Fruit fly (Drosophila melanogaster) whole organism, adult: Measurements from ENCODE around the gene Ald2.

Experiments
- CG11617 ChIP-seq: fragments of 200-800 bp; sonication (Bioruptor generic); optimal IDR thresholded peaks from 2 replicates; lab custom pipeline; 2017; ENCODE audit warnings: mild to moderate bottlenecking, missing biosample characterization, missing genetic modification reagents, missing genetic modification characterization
- CG12768 ChIP-seq: fragments of 200-800 bp; sonication (Bioruptor generic); optimal IDR thresholded peaks from 2 replicates; lab custom pipeline; 2017; ENCODE audit warnings: missing biosample characterization, missing genetic modification characterization, mild to moderate bottlenecking, moderate library complexity, missing genetic modification reagents
- CG14711 ChIP-seq: fragments of 200-800 bp; sonication (Bioruptor generic); optimal IDR thresholded peaks from 2 replicates; lab custom pipeline; 2018; ENCODE audit warnings: missing biosample characterization, mild to moderate bottlenecking, missing genetic modification characterization, moderate library complexity
- CG1620 ChIP-seq: fragments of 200-800 bp; sonication (Bioruptor generic); optimal IDR thresholded peaks from 2 replicates; lab custom pipeline; 2016; ENCODE audit warnings: missing biosample characterization, missing genetic modification characterization
- CG33017 ChIP-seq: fragments of 200-800 bp; sonication (Bioruptor generic); optimal IDR thresholded peaks from 2 replicates; lab custom pipeline; 2018; ENCODE audit warnings: missing biosample characterization, mild to moderate bottlenecking, missing genetic modification characterization, moderate library complexity
- CG5204 ChIP-seq: fragments of 200-800 bp; sonication (Bioruptor generic); optimal IDR thresholded peaks from 2 replicates; lab custom pipeline; 2016; ENCODE audit warnings: missing biosample characterization, missing genetic modification characterization
- CG7045 ChIP-seq: fragments of 200-800 bp; sonication (Bioruptor generic); optimal IDR thresholded peaks from 2 replicates; lab custom pipeline; 2017; ENCODE audit warnings: missing biosample characterization, mild to moderate bottlenecking, missing genetic modification characterization
- CG7101 ChIP-seq: fragments of 200-800 bp; sonication (Bioruptor generic); optimal IDR thresholded peaks from 2 replicates; lab custom pipeline; 2018; ENCODE audit warnings: missing biosample characterization, mild to moderate bottlenecking, missing genetic modification characterization, moderate library complexity
- Clk ChIP-seq: fragments of 200-800 bp; sonication (Bioruptor generic); optimal IDR thresholded peaks from 2 replicates; lab custom pipeline; 2017; ENCODE audit warnings: missing biosample characterization, missing genetic modification characterization
- Crg-1 ChIP-seq: fragments of 200-800 bp; sonication (Bioruptor generic); optimal IDR thresholded peaks from 2 replicates; lab custom pipeline; 2016; ENCODE audit warnings: missing biosample characterization, missing genetic modification characterization
- Hr96 ChIP-seq: fragments of 200-800 bp; sonication (Bioruptor generic); optimal IDR thresholded peaks from 2 replicates; lab custom pipeline; 2016; ENCODE audit warnings: missing biosample characterization, missing genetic modification characterization
- Mnt ChIP-seq: fragments of 200-800 bp; sonication (Bioruptor generic); optimal IDR thresholded peaks from 2 replicates; lab custom pipeline; 2016; ENCODE audit warnings: missing biosample characterization, mild to moderate bottlenecking, missing genetic modification characterization
- bab1 ChIP-seq: fragments of 200-800 bp; sonication (Bioruptor generic); optimal IDR thresholded peaks from 3 replicates; lab custom pipeline; 2019; ENCODE audit warnings: missing biosample characterization, mild to moderate bottlenecking, missing genetic modification characterization, moderate library complexity
- cic ChIP-seq: fragments of 200-800 bp; sonication (Bioruptor generic); optimal IDR thresholded peaks from 2 replicates; lab custom pipeline; 2017; ENCODE audit warnings: missing biosample characterization, mild to moderate bottlenecking, missing genetic modification characterization, moderate library complexity
- cnc ChIP-seq, 2 experiments: fragments of >200 bp; optimal IDR thresholded peaks; 2 replicates each; lab custom pipeline; 2017
- kay ChIP-seq: fragments of 200-800 bp; sonication (Bioruptor generic); peaks from one replicate; lab custom pipeline; 2016; ENCODE audit warnings: missing biosample characterization, missing genetic modification characterization, borderline replicate concordance
- ovo ChIP-seq: fragments of 200-800 bp; sonication (Bioruptor generic); optimal IDR thresholded peaks from 2 replicates; lab custom pipeline; 2016; ENCODE audit warnings: missing biosample characterization, missing genetic modification characterization
- pad ChIP-seq: fragments of 200-800 bp; sonication (Bioruptor generic); optimal IDR thresholded peaks from 3 replicates; lab custom pipeline; 2017; ENCODE audit warnings: missing biosample characterization, missing genetic modification characterization, mild to moderate bottlenecking, moderate library complexity, missing genetic modification reagents
- tj ChIP-seq: fragments of 200-800 bp; sonication (Bioruptor generic); optimal IDR thresholded peaks from 3 replicates; lab custom pipeline; 2017; ENCODE audit warnings: missing biosample characterization, mild to moderate bottlenecking, missing genetic modification characterization, moderate library complexity
- toe ChIP-seq: fragments of 200-800 bp; sonication (Bioruptor generic); optimal IDR thresholded peaks from 2 replicates; lab custom pipeline; 2016; ENCODE audit warnings: missing biosample characterization, missing genetic modification characterization

The Ald2 gene

DNA sequence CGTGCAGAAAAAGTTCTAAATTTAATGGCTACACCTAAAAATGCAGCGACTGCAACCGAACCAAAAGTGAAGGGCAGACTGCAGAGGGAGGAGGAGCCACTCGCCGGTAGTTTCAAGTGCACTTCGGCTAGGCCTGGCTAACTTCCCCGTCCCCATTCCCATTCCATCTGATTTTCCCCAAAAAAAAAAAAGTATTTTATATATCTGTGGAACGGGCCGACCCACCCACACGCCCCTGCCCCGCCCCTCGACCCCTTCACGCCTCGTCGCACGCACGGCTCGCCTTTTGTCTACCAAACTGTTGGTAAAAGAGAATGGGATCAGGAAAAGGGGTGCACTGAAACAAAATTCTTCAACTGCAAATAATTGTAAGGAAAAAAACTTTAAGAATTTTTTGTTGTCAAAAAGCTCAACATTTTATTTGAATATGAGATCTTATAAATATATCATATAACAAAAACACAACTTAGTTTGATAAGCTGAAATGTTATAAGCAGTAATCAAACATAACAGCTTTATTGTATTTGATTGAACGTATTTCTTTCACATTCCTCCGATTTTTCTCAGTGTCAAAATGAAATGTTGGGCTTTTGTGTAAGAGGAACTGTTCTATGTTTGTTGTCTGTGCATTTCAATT lies 30.1 kb downstream of the Ald2 start:
- TF ChIP-seq CG14711 (tag; lab: Kevin White, UChicago) = no peak
- TF ChIP-seq CG7045 (GFP tag; lab: Kevin White, UChicago) = peak; percentile 27

DNA sequence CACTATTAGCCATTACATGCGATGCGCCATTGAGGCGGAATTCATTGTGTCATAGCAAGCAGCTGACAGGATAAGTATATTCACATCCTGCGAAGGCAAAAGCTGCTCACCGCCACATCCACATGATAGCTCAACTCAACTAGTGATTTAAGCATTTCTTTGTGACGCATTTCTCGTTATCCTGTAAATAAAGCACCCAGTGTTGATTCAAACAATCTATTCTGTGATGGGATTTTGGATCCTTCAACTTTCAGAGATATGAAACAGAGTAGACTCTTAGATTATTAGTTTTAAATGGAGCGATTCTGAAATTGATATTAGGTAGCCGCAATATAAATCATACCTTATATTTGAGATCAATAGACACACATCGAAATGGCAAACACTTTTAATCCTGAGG lies 34.9 kb downstream of the Ald2 start, which contains the start of gene Hex-t1:
Hex-t1 (plus strand) TSS at position 301 of the 400 bp plus-strand sequence.
- TF ChIP-seq CG14711 (tag; lab: Kevin White, UChicago) = no peak
- no peak for TF ChIP-seq Crg-1
- no peak for TF ChIP-seq pad (GFP tag; lab: Kevin White, UChicago)
- TF ChIP-seq toe = no peak
- no peak for TF ChIP-seq kay (GFP tag; lab: Kevin White, UChicago)
- no peak for TF ChIP-seq CG11617
- TF ChIP-seq bab1 (GFP tag; lab: Kevin White, UChicago) = no peak
- no peak for TF ChIP-seq Hr96 (GFP tag; lab: Kevin White, UChicago)
- no peak for TF ChIP-seq CG1620 (GFP tag; lab: Kevin White, UChicago)
- TF ChIP-seq CG7101 (tag; lab: Kevin White, UChicago) = no peak
- TF ChIP-seq CG33017 (tag; lab: Kevin White, UChicago) = no peak
- no peak for TF ChIP-seq Mnt (GFP tag; lab: Kevin White, UChicago)
- no peak for TF ChIP-seq tj (GFP tag; lab: Kevin White, UChicago)
- no peak for TF ChIP-seq CG12768
- TF ChIP-seq ovo (GFP tag; lab: Kevin White, UChicago) = no peak
- no peak for TF ChIP-seq CG7045 (GFP tag; lab: Kevin White, UChicago)
- no peak for TF ChIP-seq cnc (optimal IDR thresholded peaks at IDR 0.05; lab: Kevin White, UChicago)

DNA sequence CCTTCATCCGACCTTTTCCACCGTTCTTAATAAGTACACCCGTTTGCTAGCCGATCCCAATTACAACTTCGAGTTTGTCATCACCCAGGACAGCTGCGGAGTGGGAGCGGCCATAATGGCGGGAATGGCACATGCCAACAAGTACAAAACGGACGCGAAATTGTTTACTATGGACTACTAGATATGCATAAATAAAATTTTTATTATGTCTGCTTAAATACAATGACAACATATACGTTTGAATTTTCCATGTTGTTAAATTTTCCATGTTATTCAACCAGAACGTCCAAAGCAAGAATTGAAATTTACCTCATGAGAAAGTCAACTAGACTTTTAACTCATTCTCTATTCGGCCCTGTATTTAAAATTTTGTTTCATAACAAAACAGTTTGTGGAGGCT lies 36.5 kb downstream of the Ald2 start, which contains the start of gene Hex-t2:
Hex-t2 (plus strand) TSS at position 301 of the 400 bp plus-strand sequence.
- no peak for TF ChIP-seq CG11617
- TF ChIP-seq Crg-1 = no peak
- no peak for TF ChIP-seq CG7101 (tag; lab: Kevin White, UChicago)
- no peak for TF ChIP-seq cnc (optimal IDR thresholded peaks at IDR 0.05; lab: Kevin White, UChicago)
- TF ChIP-seq CG5204 (GFP tag; lab: Kevin White, UChicago) = no peak
- TF ChIP-seq CG33017 (tag; lab: Kevin White, UChicago) = no peak
- TF ChIP-seq CG1620 (GFP tag; lab: Kevin White, UChicago) = no peak
- TF ChIP-seq tj (GFP tag; lab: Kevin White, UChicago) = no peak
- no peak for TF ChIP-seq toe
- no peak for TF ChIP-seq CG14711 (tag; lab: Kevin White, UChicago)
- TF ChIP-seq Hr96 (GFP tag; lab: Kevin White, UChicago) = no peak
- no peak for TF ChIP-seq CG7045 (GFP tag; lab: Kevin White, UChicago)
- TF ChIP-seq ovo (GFP tag; lab: Kevin White, UChicago) = no peak
- TF ChIP-seq Clk (GFP tag; lab: Kevin White, UChicago) = no peak
- TF ChIP-seq bab1 (GFP tag; lab: Kevin White, UChicago) = no peak
- no peak for TF ChIP-seq pad (GFP tag; lab: Kevin White, UChicago)

DNA sequence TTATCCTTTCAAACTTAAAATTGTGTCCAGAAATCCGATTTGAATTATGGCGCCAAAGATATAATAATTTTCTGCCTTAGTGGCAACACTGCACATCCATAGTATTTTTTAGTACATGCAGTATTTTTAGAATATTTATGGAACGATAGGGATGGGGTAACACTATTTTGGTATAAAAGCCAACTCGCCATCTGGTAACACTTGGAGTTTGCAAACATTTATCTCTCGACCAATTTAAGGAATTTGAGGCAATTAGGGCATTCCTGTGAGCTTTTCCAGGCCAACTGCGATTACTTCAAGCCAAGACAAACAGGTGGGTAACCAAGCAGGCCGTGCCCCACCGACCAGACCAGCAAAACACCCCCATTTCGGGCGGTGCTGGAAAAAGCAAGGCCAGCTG lies 38.5 kb downstream of the Ald2 start, which contains the start of gene CG5447:
CG5447 (plus strand) TSS at position 190 of the 400 bp plus-strand sequence.
- TF ChIP-seq kay (GFP tag; lab: Kevin White, UChicago) (no peak), bab1 (GFP tag; lab: Kevin White, UChicago) (peak; percentile 38)

DNA sequence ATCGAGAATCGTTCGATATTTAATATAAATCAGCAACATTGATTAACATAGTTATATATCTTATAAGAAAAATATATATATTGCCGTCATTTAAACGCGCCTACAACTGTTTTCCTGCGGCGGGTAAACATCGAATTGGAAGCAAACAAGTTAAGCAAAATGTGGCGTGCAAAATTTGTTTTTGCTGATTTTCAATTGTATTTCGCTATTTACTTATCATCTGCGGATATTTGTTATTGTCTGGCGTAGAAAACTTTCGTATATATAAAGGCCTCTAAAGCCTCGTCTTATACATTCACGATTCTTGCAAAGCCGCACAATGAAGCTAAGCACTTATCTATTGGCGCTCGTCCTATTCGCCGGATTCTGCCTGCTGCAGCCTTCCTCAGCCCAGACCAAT lies 40.6 kb downstream of the Ald2 start, which contains the start of gene CG43117:
CG43117 (plus strand) TSS at position 301 of the 400 bp plus-strand sequence.
- no peak for TF ChIP-seq CG1620 (GFP tag; lab: Kevin White, UChicago)
- TF ChIP-seq ovo (GFP tag; lab: Kevin White, UChicago) = no peak
- TF ChIP-seq toe = no peak
- no peak for TF ChIP-seq CG7045 (GFP tag; lab: Kevin White, UChicago)
- TF ChIP-seq tj (GFP tag; lab: Kevin White, UChicago) = no peak
- no peak for TF ChIP-seq Crg-1
- no peak for TF ChIP-seq Clk (GFP tag; lab: Kevin White, UChicago)
- no peak for TF ChIP-seq cic (GFP tag; lab: Kevin White, UChicago)
- no peak for TF ChIP-seq bab1 (GFP tag; lab: Kevin White, UChicago)
- no peak for TF ChIP-seq Mnt (GFP tag; lab: Kevin White, UChicago)
- no peak for TF ChIP-seq cnc (optimal IDR thresholded peaks at IDR 0.05; lab: Kevin White, UChicago)
- no peak for TF ChIP-seq CG14711 (tag; lab: Kevin White, UChicago)
- no peak for TF ChIP-seq CG12768

DNA sequence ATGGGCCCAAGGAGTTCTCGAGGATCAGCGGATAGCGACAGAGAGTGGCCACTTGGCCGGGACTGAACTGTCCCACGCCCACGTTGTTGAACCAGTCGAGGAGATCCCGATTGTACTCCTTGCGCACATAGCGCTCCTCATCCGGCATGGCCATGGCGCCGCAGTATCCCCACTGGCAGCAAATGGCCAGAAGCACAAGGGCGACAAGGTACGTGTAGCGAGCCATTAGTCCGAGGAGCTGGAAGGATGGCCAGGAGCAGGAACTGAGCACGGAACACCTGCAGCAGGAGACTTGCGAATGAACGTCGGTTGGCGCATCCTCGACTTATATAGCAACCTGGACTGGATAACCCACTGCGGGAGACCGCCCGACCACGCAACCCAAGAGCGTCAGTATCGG lies 42.0 kb downstream of the Ald2 start, which contains the start of gene Pdf:
Pdf (minus strand) TSS at position 304 of the 400 bp plus-strand sequence.
- no peak for TF ChIP-seq pad (GFP tag; lab: Kevin White, UChicago)
- TF ChIP-seq CG11617 = no peak
- no peak for TF ChIP-seq Hr96 (GFP tag; lab: Kevin White, UChicago)
- TF ChIP-seq CG33017 (tag; lab: Kevin White, UChicago) = no peak
- TF ChIP-seq cic (GFP tag; lab: Kevin White, UChicago) = no peak

DNA sequence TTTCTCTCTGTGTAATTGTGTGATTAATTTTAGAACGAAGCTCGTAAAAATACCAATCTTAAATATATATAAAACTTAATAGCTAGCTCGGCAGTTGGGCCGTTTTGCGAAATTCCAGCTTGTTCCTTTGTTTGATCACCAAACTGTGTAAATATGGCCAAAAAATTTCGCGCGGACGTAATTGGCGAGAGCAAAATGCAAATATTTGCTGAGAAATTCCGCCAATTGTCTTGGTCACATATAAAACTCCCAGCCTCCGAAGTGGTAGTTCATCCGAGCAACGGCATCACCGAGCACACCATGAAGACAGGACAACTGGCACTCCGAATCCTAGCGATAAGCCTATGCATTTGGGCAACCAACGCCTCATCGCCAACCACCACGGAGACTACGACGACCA lies 42.7 kb downstream of the Ald2 start, which contains the start of gene CG14237:
CG14237 (plus strand) TSS at position 301 of the 400 bp plus-strand sequence.
- TF ChIP-seq cic (GFP tag; lab: Kevin White, UChicago) (no peak), CG1620 (GFP tag; lab: Kevin White, UChicago) (no peak), CG7101 (tag; lab: Kevin White, UChicago) (no peak), CG5204 (GFP tag; lab: Kevin White, UChicago) (no peak)
